Fruit fly (Drosophila melanogaster) whole organism, embryonic: ENCODE data around the gene CG1307.

Source experiments
- Asciz ChIP-seq: fragments of 200-800 bp; sonication (Bioruptor generic); optimal IDR thresholded peaks from 2 replicates; lab custom pipeline; 2017; ENCODE audit warnings: missing biosample characterization, mild to moderate bottlenecking, missing genetic modification characterization, missing genetic modification reagents
- Atf-2 ChIP-seq: fragments of 200-800 bp; sonication (Bioruptor generic); optimal IDR thresholded peaks from 2 replicates; lab custom pipeline; 2016; ENCODE audit warnings: missing biosample characterization, missing genetic modification characterization
- BEAF-32 ChIP-seq: fragments of 200-800 bp; sonication (Bioruptor generic); optimal IDR thresholded peaks from 3 replicates; lab custom pipeline; 2017; ENCODE audit warnings: missing biosample characterization, missing genetic modification characterization, mild to moderate bottlenecking, moderate library complexity, missing genetic modification reagents
- C15 ChIP-seq: fragments of 200-800 bp; sonication (Bioruptor generic); IDR thresholded peaks from 3 replicates; pipeline ENCODE4 v1.3.6; 2022; ENCODE audit warnings: missing biosample characterization, missing genetic modification characterization
- CG10431 ChIP-seq: fragments of 200-800 bp; sonication (Bioruptor generic); optimal IDR thresholded peaks from 3 replicates; lab custom pipeline; 2018; ENCODE audit warnings: missing biosample characterization, mild to moderate bottlenecking, missing genetic modification characterization
- CG11085 ChIP-seq: fragments of 200-800 bp; sonication (Bioruptor generic); IDR thresholded peaks from 2 replicates; pipeline ENCODE4 v1.3.6; 2022; ENCODE audit warnings: missing biosample characterization, missing genetic modification characterization
- CG12219 ChIP-seq: fragments of 200-800 bp; sonication (Bioruptor generic); optimal IDR thresholded peaks from 3 replicates; lab custom pipeline; 2018; ENCODE audit warnings: missing biosample characterization, mild to moderate bottlenecking, missing genetic modification characterization
- CG1233 ChIP-seq: fragments of 200-800 bp; sonication (Bioruptor generic); optimal IDR thresholded peaks from 4 replicates; lab custom pipeline; 2018; ENCODE audit warnings: missing biosample characterization, mild to moderate bottlenecking, missing genetic modification characterization
- CG15696 ChIP-seq: fragments of 200-800 bp; sonication (Bioruptor generic); optimal IDR thresholded peaks from 2 replicates; lab custom pipeline; 2019; ENCODE audit warnings: missing biosample characterization, mild to moderate bottlenecking, missing genetic modification characterization, moderate library complexity
- CG2202 ChIP-seq: fragments of 200-800 bp; sonication (Bioruptor generic); optimal IDR thresholded peaks from 2 replicates; lab custom pipeline; 2018; ENCODE audit warnings: missing biosample characterization, mild to moderate bottlenecking, missing genetic modification characterization
- CG2712 ChIP-seq: fragments of 200-800 bp; optimal IDR thresholded peaks from 3 replicates; lab custom pipeline; 2019; ENCODE audit warnings: missing biosample characterization, mild to moderate bottlenecking, missing genetic modification characterization, moderate library complexity
- CG2875 ChIP-seq: fragments of 200-800 bp; sonication (Bioruptor generic); optimal IDR thresholded peaks from 2 replicates; lab custom pipeline; 2017; ENCODE audit warnings: missing biosample characterization, mild to moderate bottlenecking, missing genetic modification characterization, missing genetic modification reagents
- CG4424 ChIP-seq: fragments of 200-800 bp; sonication (Bioruptor generic); optimal IDR thresholded peaks from 3 replicates; lab custom pipeline; 2016; ENCODE audit warnings: missing biosample characterization, missing genetic modification characterization
- CG6654 ChIP-seq: fragments of 200-800 bp; sonication (Bioruptor generic); optimal IDR thresholded peaks from 2 replicates; lab custom pipeline; 2017; ENCODE audit warnings: missing biosample characterization, mild to moderate bottlenecking, missing genetic modification characterization
- CG7786 ChIP-seq: fragments of 200-800 bp; sonication (Bioruptor generic); optimal IDR thresholded peaks from 2 replicates; lab custom pipeline; 2016; ENCODE audit warnings: missing biosample characterization, missing genetic modification characterization
- CG9437 ChIP-seq: fragments of 200-800 bp; sonication (Bioruptor generic); optimal IDR thresholded peaks from 2 replicates; lab custom pipeline; 2018; ENCODE audit warnings: missing biosample characterization, mild to moderate bottlenecking, missing genetic modification characterization
- CrebB ChIP-seq: fragments of 200-800 bp; sonication (Bioruptor generic); optimal IDR thresholded peaks from 3 replicates; lab custom pipeline; 2018; ENCODE audit warnings: missing biosample characterization, mild to moderate bottlenecking, missing genetic modification characterization
- Dbx ChIP-seq: fragments of 200-800 bp; sonication (Bioruptor generic); IDR thresholded peaks from 3 replicates; pipeline ENCODE4 v1.3.6; 2022; ENCODE audit warnings: missing biosample characterization, missing genetic modification characterization
- Ets65A ChIP-seq: fragments of 200-800 bp; sonication (Bioruptor generic); peaks from one replicate; lab custom pipeline; 2016; ENCODE audit warnings: missing biosample characterization, missing genetic modification characterization
- Gug ChIP-seq: fragments of 200-800 bp; sonication (Bioruptor generic); IDR thresholded peaks from 4 replicates; pipeline ENCODE4 v1.3.6; 2022; ENCODE audit warnings: missing biosample characterization, missing genetic modification characterization
- Hr78 ChIP-seq, 2 experiments: fragments of 200-800 bp in 1 of 2; fragments of >200 bp in 1 of 2; sonication (Bioruptor generic) in 1 of 2; optimal IDR thresholded peaks; 2 replicates each; lab custom pipeline; 2017 to 2019; ENCODE audit warnings: missing biosample characterization in 2 of 2, missing genetic modification characterization in 2 of 2, mild to moderate bottlenecking in 1 of 2, moderate library complexity in 1 of 2
- MTF-1 ChIP-seq: fragments of 200-800 bp; sonication (Bioruptor generic); optimal IDR thresholded peaks from 2 replicates; lab custom pipeline; 2018; ENCODE audit warnings: missing biosample characterization, mild to moderate bottlenecking, missing genetic modification characterization, borderline replicate concordance
- Med ChIP-seq: fragments of 200-800 bp; sonication (Bioruptor generic); peaks from one replicate; lab custom pipeline; 2016; ENCODE audit warnings: missing biosample characterization, missing genetic modification characterization, mild to moderate bottlenecking, inconsistent platforms, moderate library complexity
- Mes4 ChIP-seq: fragments of 200-800 bp; sonication (Bioruptor generic); optimal IDR thresholded peaks from 2 replicates; lab custom pipeline; 2016; ENCODE audit warnings: missing biosample characterization, missing genetic modification characterization
- NFAT ChIP-seq: fragments of 200-800 bp; sonication (Bioruptor generic); IDR thresholded peaks from 2 replicates; pipeline ENCODE4 v1.3.6; 2022; ENCODE audit warnings: missing biosample characterization, missing genetic modification characterization
- Nf-YC ChIP-seq: fragments of 200-800 bp; optimal IDR thresholded peaks from 3 replicates; lab custom pipeline; 2019; ENCODE audit warnings: missing biosample characterization, mild to moderate bottlenecking, missing genetic modification characterization, moderate library complexity
- Opbp ChIP-seq: fragments of 200-800 bp; sonication (Bioruptor generic); IDR thresholded peaks from 3 replicates; pipeline ENCODE4 v1.3.6; 2022; ENCODE audit warnings: missing biosample characterization, missing genetic modification characterization; ENCODE audit not compliant: partially characterized antibody
- Pdp1 ChIP-seq, 2 experiments: fragments of 200-800 bp; sonication (Bioruptor generic); optimal IDR thresholded peaks; 3 replicates each; lab custom pipeline; 2016; ENCODE audit warnings: missing biosample characterization in 2 of 2, missing genetic modification characterization in 2 of 2, mild to moderate bottlenecking in 1 of 2, moderate library complexity in 1 of 2
- Sin3A ChIP-seq: fragments of >200 bp; optimal IDR thresholded peaks from 2 replicates; lab custom pipeline; 2018
- ac ChIP-seq: fragments of 200-800 bp; sonication (Bioruptor generic); optimal IDR thresholded peaks from 3 replicates; lab custom pipeline; 2017; ENCODE audit warnings: missing biosample characterization, mild to moderate bottlenecking, missing genetic modification characterization
- ap ChIP-seq: fragments of 200-800 bp; sonication (Bioruptor generic); IDR thresholded peaks from 2 replicates; pipeline ENCODE4 v1.3.6; 2022; ENCODE audit warnings: missing biosample characterization, missing genetic modification characterization
- bbx ChIP-seq: fragments of 200-800 bp; sonication (Bioruptor generic); IDR thresholded peaks from 2 replicates; pipeline ENCODE4 v1.3.6; 2022; ENCODE audit warnings: missing biosample characterization, missing genetic modification characterization; ENCODE audit not compliant: partially characterized antibody
- br ChIP-seq: fragments of >200 bp; optimal IDR thresholded peaks from 2 replicates; lab custom pipeline; 2017
- bsh ChIP-seq, 2 experiments: fragments of 200-800 bp; sonication (Bioruptor generic); optimal IDR thresholded peaks; 2 replicates each; lab custom pipeline; 2017 to 2018; ENCODE audit warnings: mild to moderate bottlenecking in 2 of 2, missing biosample characterization in 2 of 2, missing genetic modification characterization in 2 of 2, moderate library complexity in 1 of 2
- cg ChIP-seq: fragments of 200-800 bp; sonication (Bioruptor generic); optimal IDR thresholded peaks from 3 replicates; lab custom pipeline; 2019; ENCODE audit warnings: missing biosample characterization, mild to moderate bottlenecking, missing genetic modification characterization, moderate library complexity
- cwo ChIP-seq: fragments of 200-800 bp; sonication (Bioruptor generic); optimal IDR thresholded peaks from 3 replicates; lab custom pipeline; 2017; ENCODE audit warnings: missing biosample characterization, missing genetic modification characterization, mild to moderate bottlenecking, moderate library complexity, missing genetic modification reagents
- esg ChIP-seq: fragments of 200-800 bp; sonication (Bioruptor generic); conservative IDR thresholded peaks from 2 replicates; pipeline ENCODE4 v1.3.6; 2022; ENCODE audit warnings: missing biosample characterization, missing genetic modification characterization
- ewg ChIP-seq: fragments of 200-800 bp; sonication (Bioruptor generic); optimal IDR thresholded peaks from 3 replicates; lab custom pipeline; 2017; ENCODE audit warnings: mild to moderate bottlenecking, missing biosample characterization, missing genetic modification reagents, missing genetic modification characterization
- fd64A ChIP-seq: fragments of 200-800 bp; sonication (Bioruptor generic); optimal IDR thresholded peaks from 3 replicates; lab custom pipeline; 2018; ENCODE audit warnings: missing biosample characterization, mild to moderate bottlenecking, missing genetic modification characterization
- grn ChIP-seq: fragments of 200-800 bp; sonication (Bioruptor generic); optimal IDR thresholded peaks from 3 replicates; lab custom pipeline; 2017; ENCODE audit warnings: missing biosample characterization, missing genetic modification characterization
- ind ChIP-seq: fragments of 200-800 bp; sonication (Bioruptor generic); optimal IDR thresholded peaks from 3 replicates; lab custom pipeline; 2016; ENCODE audit warnings: missing biosample characterization, missing genetic modification characterization
- knrl ChIP-seq: fragments of 200-800 bp; sonication (Bioruptor generic); IDR thresholded peaks from 3 replicates; pipeline ENCODE4 v1.3.6; 2022; ENCODE audit warnings: missing biosample characterization, missing genetic modification characterization; ENCODE audit not compliant: partially characterized antibody
- pfk ChIP-seq: fragments of 200-800 bp; sonication (Bioruptor generic); optimal IDR thresholded peaks from 2 replicates; lab custom pipeline; 2018; ENCODE audit warnings: missing biosample characterization, mild to moderate bottlenecking, missing genetic modification characterization, moderate library complexity
- scrt ChIP-seq: fragments of 200-800 bp; sonication (Bioruptor generic); optimal IDR thresholded peaks from 2 replicates; lab custom pipeline; 2018; ENCODE audit warnings: missing biosample characterization, mild to moderate bottlenecking, missing genetic modification characterization, moderate library complexity
- shn ChIP-seq: fragments of 200-800 bp; sonication (Bioruptor generic); optimal IDR thresholded peaks from 3 replicates; lab custom pipeline; 2016; ENCODE audit warnings: missing biosample characterization, missing genetic modification characterization
- sim ChIP-seq: fragments of 200-800 bp; sonication (Bioruptor generic); IDR thresholded peaks from 2 replicates; pipeline ENCODE4 v1.3.6; 2022; ENCODE audit warnings: missing biosample characterization, missing genetic modification characterization
- tio ChIP-seq: fragments of 200-800 bp; sonication (Bioruptor generic); optimal IDR thresholded peaks from 2 replicates; lab custom pipeline; 2017; ENCODE audit warnings: missing biosample characterization, missing genetic modification characterization, inconsistent platforms
- unc-4 ChIP-seq: fragments of 200-800 bp; sonication (Bioruptor generic); IDR thresholded peaks from 2 replicates; pipeline ENCODE4 v1.3.6; 2022; ENCODE audit warnings: missing biosample characterization, missing genetic modification characterization; ENCODE audit not compliant: partially characterized antibody
- vvl ChIP-seq: fragments of 200-800 bp; sonication (Bioruptor generic); IDR thresholded peaks from 2 replicates; pipeline ENCODE4 v1.3.6; 2022; ENCODE audit warnings: missing biosample characterization, missing genetic modification characterization
- zfh1 ChIP-seq: fragments of 200-800 bp; sonication (Bioruptor generic); IDR thresholded peaks from 3 replicates; pipeline ENCODE4 v1.3.6; 2022; ENCODE audit warnings: missing biosample characterization, missing genetic modification characterization

The CG1307 gene

DNA sequence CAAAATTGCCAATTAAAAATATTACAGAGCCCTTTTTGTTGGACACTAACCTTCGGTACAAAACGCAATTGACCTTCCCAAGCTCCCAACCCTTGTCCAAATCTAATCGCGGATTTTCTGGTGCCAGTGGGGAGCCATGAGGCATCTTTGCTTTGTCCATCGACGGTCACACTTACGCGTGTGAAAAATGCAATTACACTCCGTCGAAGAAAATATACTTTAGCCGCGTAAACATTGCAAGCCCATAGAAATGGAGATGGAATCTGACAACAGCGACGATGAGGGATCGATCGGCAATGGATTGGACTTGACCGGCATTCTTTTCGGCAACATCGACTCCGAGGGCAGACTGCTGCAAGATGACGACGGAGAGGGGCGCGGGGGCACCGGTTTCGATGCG, 10.5 kb downstream of the CG1307 start, which contains the start of gene Taf1 (continued):
- TF ChIP-seq BEAF-32 (GFP tag; lab: Kevin White, UChicago) = peak; percentile 47
- no peak for TF ChIP-seq Dbx (GFP tag; lab: Robert Waterston, UW)
- TF ChIP-seq NFAT (GFP tag; lab: Robert Waterston, UW) = no peak
- peak; percentile 24; the same call in 1 of the 2 replicates for TF ChIP-seq vvl
- TF ChIP-seq MTF-1 (GFP tag; lab: Kevin White, UChicago) = no peak
- no peak for TF ChIP-seq CG9437 (GFP tag; lab: Kevin White, UChicago)
- no peak for TF ChIP-seq Ets65A
- peak; percentile 30; the same call in 1 of the 3 replicates for TF ChIP-seq knrl (GFP tag; lab: Robert Waterston, UW)
- TF ChIP-seq CrebB (tag; lab: Kevin White, UChicago) = no peak
- no peak for TF ChIP-seq CG11085 (GFP tag; lab: Robert Waterston, UW)
- TF ChIP-seq fd64A (GFP tag; lab: Kevin White, UChicago) = no peak
- TF ChIP-seq Med (GFP tag; lab: Kevin White, UChicago) = peak; percentile 79
- TF ChIP-seq cg (GFP tag; lab: Kevin White, UChicago) = no peak
- no peak for TF ChIP-seq CG1233
- TF ChIP-seq CG2712 (tag; lab: Kevin White, UChicago) = no peak
- no peak for TF ChIP-seq CG4424 (GFP tag; lab: Kevin White, UChicago)
- TF ChIP-seq CG2202 = no peak
- no peak for TF ChIP-seq CG2875 (GFP tag; lab: Kevin White, UChicago)
- TF ChIP-seq CG12219 (GFP tag; lab: Kevin White, UChicago) = no peak
- no peak for TF ChIP-seq CG7786 (GFP tag; lab: Kevin White, UChicago)
- TF ChIP-seq Mes4 = peak; percentile 15
- TF ChIP-seq CG15696 (tag; lab: Kevin White, UChicago) = no peak
- no peak for TF ChIP-seq tio (GFP tag; lab: Kevin White, UChicago)
- no peak for TF ChIP-seq Asciz (GFP tag; lab: Kevin White, UChicago)
- TF ChIP-seq ind = no peak
- peak; percentile 86 for TF ChIP-seq CG10431 (GFP tag; lab: Kevin White, UChicago)
- TF ChIP-seq C15 (GFP tag; lab: Robert Waterston, UW) = no peak
- TF ChIP-seq CG6654 (GFP tag; lab: Kevin White, UChicago) = no peak
- TF ChIP-seq ap = no peak
- TF ChIP-seq Pdp1 (GFP tag; optimal IDR thresholded peaks at IDR 0.05; lab: Kevin White, UChicago) = no peak
- TF ChIP-seq bsh (GFP tag; optimal IDR thresholded peaks at IDR 0.05; lab: Kevin White, UChicago) = no peak
- no peak for TF ChIP-seq pfk (GFP tag; lab: Kevin White, UChicago)
- no peak for TF ChIP-seq Hr78 (GFP tag; optimal IDR thresholded peaks at IDR 0.05; lab: Kevin White, UChicago)
- peak; percentile 66 for TF ChIP-seq Sin3A (lab: Kevin White, UChicago)
- TF ChIP-seq Nf-YC (tag; lab: Kevin White, UChicago) = no peak
- no peak for TF ChIP-seq ac (GFP tag; lab: Kevin White, UChicago)
- no peak for TF ChIP-seq Gug (GFP tag; lab: Robert Waterston, UW)
- TF ChIP-seq unc-4 (GFP tag; lab: Robert Waterston, UW) = no peak
- TF ChIP-seq cwo (GFP tag; lab: Kevin White, UChicago) = no peak
- TF ChIP-seq br (lab: Kevin White, UChicago) = no peak
- TF ChIP-seq esg = no peak
- TF ChIP-seq Atf-2 = no peak
- no peak for TF ChIP-seq scrt (GFP tag; lab: Kevin White, UChicago)
- 0 out of 2 replicates have a peak, but pooled peaks have one; percentile 19 for TF ChIP-seq bbx (GFP tag; lab: Robert Waterston, UW)
- no peak for TF ChIP-seq shn (GFP tag; lab: Kevin White, UChicago)
- TF ChIP-seq ewg (GFP tag; lab: Kevin White, UChicago) = no peak
- TF ChIP-seq Opbp (GFP tag; lab: Robert Waterston, UW) = peak; percentile 63; the same call in 1 of the 3 replicates
- TF ChIP-seq zfh1 (GFP tag; lab: Robert Waterston, UW) = no peak
- TF ChIP-seq grn (GFP tag; lab: Kevin White, UChicago) = no peak
- TF ChIP-seq sim (GFP tag; lab: Robert Waterston, UW) = no peak
